Worm (Caenorhabditis elegans): ENCODE measurements around the gene C31H1.5.

ce11 chrIV:5846269-5846668 is 49.7 kb upstream of the C31H1.5 start, which contains the start of gene sams-4:
- TF ChIP-seq him-1 (tag; optimal IDR thresholded peaks at IDR 0.05) (no peak), W03F9.2 (tag; optimal IDR thresholded peaks at IDR 0.05) (no peak), dao-5 (tag; optimal IDR thresholded peaks at IDR 0.05) (no peak)

Measured in whole organism, L4/young adult.